Fruit fly (Drosophila melanogaster): ENCODE data around the gene ftz.

DNA sequence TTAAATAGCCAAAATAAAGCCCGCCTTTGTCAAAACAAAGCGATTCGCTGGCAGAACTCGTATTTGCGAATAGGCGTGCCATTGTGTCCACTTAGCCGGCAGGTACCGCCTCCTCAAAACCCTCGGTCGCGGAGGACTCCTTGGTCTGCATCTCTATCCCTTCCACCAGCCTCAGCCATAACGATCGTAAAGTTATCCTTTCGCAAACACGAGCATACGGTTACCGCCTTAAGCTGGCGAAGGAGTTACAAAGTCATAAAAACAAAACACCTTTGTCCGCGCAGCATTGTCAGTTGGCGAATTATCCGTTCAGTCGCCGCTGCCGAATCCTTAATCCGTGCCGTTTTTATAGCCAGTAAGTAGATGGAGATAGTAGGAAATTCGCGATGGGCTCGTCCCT lies 4.1 kb downstream of the ftz start:
- TF ChIP-seq Hr78 (GFP tag; optimal IDR thresholded peaks at IDR 0.05) (no peak), Jra (GFP tag; optimal IDR thresholded peaks at IDR 0.05) (no peak), Dif (GFP tag; optimal IDR thresholded peaks at IDR 0.05; ENCODE audit: partially characterized antibody) (no peak), CG32264 (GFP tag; optimal IDR thresholded peaks at IDR 0.05) (no peak), br (GFP tag; optimal IDR thresholded peaks at IDR 0.05) (no peak), usp (GFP tag; optimal IDR thresholded peaks at IDR 0.05) (no peak), pan (optimal IDR thresholded peaks at IDR 0.05) (no peak), Myc (optimal IDR thresholded peaks at IDR 0.05) (no peak), Hnf4 (GFP tag; optimal IDR thresholded peaks at IDR 0.05) (no peak), CG9705 (GFP tag; optimal IDR thresholded peaks at IDR 0.05) (no peak)

All from whole organism, wandering third instar larva.